Worm (Caenorhabditis elegans): ENCODE results near the gene C40A11.4.

DNA sequence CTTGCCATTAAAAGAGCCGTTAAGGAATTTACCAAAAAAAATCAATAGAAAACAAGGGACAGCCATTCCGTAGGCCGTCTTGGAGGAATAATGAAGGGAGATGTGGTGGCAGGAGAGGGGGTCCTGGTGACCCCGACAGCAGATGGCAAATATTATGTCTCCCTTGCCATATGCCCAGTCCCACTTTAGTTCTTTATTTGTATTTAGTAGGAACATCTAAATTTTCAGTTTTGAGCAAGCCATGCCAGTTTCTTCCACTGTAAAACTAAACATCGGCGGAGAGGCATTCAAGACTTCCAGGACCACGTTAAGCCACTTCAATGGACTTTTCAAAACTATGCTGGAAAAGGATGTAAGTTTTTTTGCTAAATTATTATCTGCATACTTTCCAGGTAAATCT, at the start of gene C40A11.4:
- TF ChIP-seq dve-1 (tag; optimal IDR thresholded peaks at IDR 0.05) = no peak
- TF ChIP-seq mec-3 (tag; optimal IDR thresholded peaks at IDR 0.05; ENCODE audit: borderline replicate concordance) = no peak
